Worm (Caenorhabditis elegans) whole organism, L3 larva: ENCODE measurements around the gene ver-4.

Experiments
- ama-1 ChIP-seq: fragments of 150-350 bp; optimal IDR thresholded peaks from 2 replicates; lab custom pipeline; 2018
- ceh-16 ChIP-seq: sonication (generic microtip); optimal IDR thresholded peaks from 2 replicates; lab custom pipeline; 2017; ENCODE audit warnings: missing biosample characterization, missing genetic modification characterization
- ceh-28 ChIP-seq: fragments of 150-350 bp; optimal IDR thresholded peaks from 2 replicates; lab custom pipeline; 2014; ENCODE audit warnings: missing biosample characterization, missing genetic modification reagents, missing genetic modification characterization
- ceh-82 ChIP-seq: fragments of 150-350 bp; optimal IDR thresholded peaks from 2 replicates; lab custom pipeline; 2014; ENCODE audit warnings: missing biosample characterization, missing genetic modification characterization
- ceh-9 ChIP-seq: sonication (generic microtip); optimal IDR thresholded peaks from 2 replicates; lab custom pipeline; 2018; ENCODE audit warnings: missing biosample characterization, missing genetic modification characterization
- egl-27 ChIP-seq: sonication (generic microtip); optimal IDR thresholded peaks from 4 replicates; lab custom pipeline; 2017; ENCODE audit warnings: missing biosample characterization, missing genetic modification reagents, missing genetic modification characterization
- egl-5 ChIP-seq: fragments of 150-350 bp; optimal IDR thresholded peaks from 2 replicates; lab custom pipeline; 2017; ENCODE audit warnings: missing biosample characterization, missing genetic modification reagents, missing genetic modification characterization, inconsistent platforms
- elt-1 ChIP-seq: fragments of 150-350 bp; optimal IDR thresholded peaks from 2 replicates; lab custom pipeline; 2014; ENCODE audit warnings: missing biosample characterization, missing genetic modification characterization
- elt-2 ChIP-seq: sonication (generic microtip); optimal IDR thresholded peaks from 2 replicates; lab custom pipeline; 2016; ENCODE audit warnings: missing genetic modification reagents, mild to moderate bottlenecking, missing genetic modification characterization, missing compliant biosample characterization
- elt-3 ChIP-seq, 3 experiments: fragments of 150-350 bp in 1 of 3; sonication (generic microtip) in 2 of 3; optimal IDR thresholded peaks; 2 replicates in 2 of 3; 4 replicates in 1 of 3; lab custom pipeline; 2014 to 2017; ENCODE audit warnings: missing biosample characterization in 3 of 3, missing genetic modification characterization in 3 of 3
- eor-1 ChIP-seq, 2 experiments: fragments of 150-350 bp; optimal IDR thresholded peaks; 2 replicates each; lab custom pipeline; 2014 to 2018; ENCODE audit warnings: missing biosample characterization in 2 of 2, missing genetic modification characterization in 2 of 2
- hmg-11 ChIP-seq: sonication (generic microtip); optimal IDR thresholded peaks from 2 replicates; lab custom pipeline; 2016; ENCODE audit warnings: missing genetic modification characterization, missing compliant biosample characterization
- jun-1 ChIP-seq: fragments of 150-350 bp; optimal IDR thresholded peaks from 2 replicates; lab custom pipeline; 2014; ENCODE audit warnings: missing biosample characterization, missing genetic modification reagents, missing genetic modification characterization
- lin-15B ChIP-seq: fragments of 150-350 bp; optimal IDR thresholded peaks from 2 replicates; lab custom pipeline; 2014; ENCODE audit warnings: missing biosample characterization, missing genetic modification characterization
- lin-39 ChIP-seq: fragments of 150-350 bp; optimal IDR thresholded peaks from 2 replicates; lab custom pipeline; 2018; ENCODE audit warnings: missing biosample characterization, missing genetic modification reagents, missing genetic modification characterization
- lsy-12 ChIP-seq: sonication (generic microtip); optimal IDR thresholded peaks from 2 replicates; lab custom pipeline; 2016; ENCODE audit warnings: mild to moderate bottlenecking, missing genetic modification characterization, missing compliant biosample characterization
- mml-1 ChIP-seq: fragments of 150-350 bp; sonication (generic microtip); optimal IDR thresholded peaks from 3 replicates; lab custom pipeline; 2014; ENCODE audit warnings: missing biosample characterization, missing genetic modification characterization
- nfya-1 ChIP-seq: sonication (generic microtip); optimal IDR thresholded peaks from 2 replicates; lab custom pipeline; 2017; ENCODE audit warnings: missing genetic modification characterization, mild to moderate bottlenecking, missing compliant biosample characterization, antibody characterized with exemption, moderate library complexity; ENCODE audit not compliant: insufficient read depth
- nhr-11 ChIP-seq: fragments of 150-350 bp; optimal IDR thresholded peaks from 2 replicates; lab custom pipeline; 2014; ENCODE audit warnings: missing biosample characterization, missing genetic modification characterization
- nhr-23 ChIP-seq: fragments of 150-350 bp; optimal IDR thresholded peaks from 2 replicates; lab custom pipeline; 2014; ENCODE audit warnings: missing biosample characterization, missing genetic modification reagents, missing genetic modification characterization
- nhr-25 ChIP-seq: sonication (generic microtip); optimal IDR thresholded peaks from 2 replicates; lab custom pipeline; 2017; ENCODE audit warnings: missing biosample characterization, missing genetic modification characterization
- nhr-43 ChIP-seq: sonication (generic microtip); optimal IDR thresholded peaks from 2 replicates; lab custom pipeline; 2016; ENCODE audit warnings: mild to moderate bottlenecking, missing genetic modification characterization, missing compliant biosample characterization; ENCODE audit not compliant: poor library complexity, severe bottlenecking
- pha-4 ChIP-seq: fragments of 150-350 bp; optimal IDR thresholded peaks from 2 replicates; lab custom pipeline; 2014; ENCODE audit warnings: missing biosample characterization, missing genetic modification reagents, missing genetic modification characterization
- pqm-1 ChIP-seq: fragments of 150-350 bp; optimal IDR thresholded peaks from 2 replicates; lab custom pipeline; 2017; ENCODE audit warnings: missing biosample characterization, missing genetic modification characterization, inconsistent platforms
- skn-1 ChIP-seq: fragments of 150-350 bp; optimal IDR thresholded peaks from 2 replicates; lab custom pipeline; 2014; ENCODE audit warnings: missing biosample characterization, missing genetic modification characterization
- tbx-2 ChIP-seq: sonication (generic microtip); optimal IDR thresholded peaks from 2 replicates; lab custom pipeline; 2016; ENCODE audit warnings: mild to moderate bottlenecking, missing genetic modification characterization, missing compliant biosample characterization
- zag-1 ChIP-seq: fragments of 150-350 bp; optimal IDR thresholded peaks from 2 replicates; lab custom pipeline; 2014; ENCODE audit warnings: missing biosample characterization, missing genetic modification characterization

ver-4 gene

DNA sequence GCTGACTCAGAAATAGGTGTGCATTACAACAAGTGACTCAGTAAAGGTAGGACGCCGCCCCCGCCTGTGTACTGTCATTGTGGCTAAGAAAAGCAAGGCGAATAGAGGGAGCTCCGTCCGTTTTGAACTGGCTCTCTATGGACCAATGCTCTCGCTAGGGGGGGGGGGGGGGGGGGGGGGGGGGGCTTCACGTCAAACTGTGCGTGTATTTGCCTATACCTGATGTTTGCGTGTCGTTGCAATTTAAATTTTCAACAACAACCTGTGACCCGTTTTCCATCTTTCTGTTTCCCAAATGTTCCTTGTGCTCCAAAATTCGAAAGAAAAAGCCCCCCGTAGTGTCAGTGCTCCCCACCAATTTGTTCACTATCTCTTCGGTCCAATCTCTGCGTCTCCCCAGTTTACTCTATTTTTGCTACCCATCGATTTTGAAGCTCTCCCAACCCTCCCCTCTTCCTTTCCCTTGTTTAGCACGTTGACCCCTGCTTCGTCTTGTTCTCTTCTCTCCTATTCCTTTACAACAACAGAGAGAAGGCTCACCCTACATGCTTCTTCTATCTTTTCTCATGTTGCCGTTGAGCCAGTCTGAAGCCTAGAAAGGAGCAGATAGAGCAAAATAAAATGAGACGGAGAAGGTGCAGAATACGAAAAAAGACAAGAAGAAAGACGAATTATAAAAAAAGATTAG lies 52.4 kb downstream of the ver-4 start (continued):
- no peak for TF ChIP-seq ceh-82 (tag; lab: Kevin White, UChicago)
- TF ChIP-seq nhr-11 (tag; lab: Kevin White, UChicago), result peak; percentile 1
- TF ChIP-seq nhr-23 (tag; lab: Kevin White, UChicago), result no peak

ce11 chrX:11035563-11035962 lies 53.4 kb downstream of the ver-4 start:
- TF ChIP-seq lsy-12, result no peak
- TF ChIP-seq mml-1 (tag; lab: Kevin White, UChicago), result no peak
- peak; percentile 23 for TF ChIP-seq nfya-1 (tag; lab: Kevin White, UChicago)
- no peak for TF ChIP-seq ceh-16 (tag; lab: Kevin White, UChicago)
- no peak for TF ChIP-seq ceh-9 (tag; lab: Kevin White, UChicago)
- no peak for TF ChIP-seq eor-1 (tag; optimal IDR thresholded peaks at IDR 0.05; lab: Kevin White, UChicago)
- TF ChIP-seq lin-39, result peak; percentile 40
- peak; percentile 3 for TF ChIP-seq ama-1 (lab: Kevin White, UChicago)
- no peak for TF ChIP-seq nhr-11 (tag; lab: Kevin White, UChicago)
- no peak for TF ChIP-seq elt-3 (tag; optimal IDR thresholded peaks at IDR 0.05; lab: Kevin White, UChicago)
- TF ChIP-seq egl-5 (tag; lab: Kevin White, UChicago), result peak; percentile 26
- no peak for TF ChIP-seq hmg-11 (tag; lab: Kevin White, UChicago)
- TF ChIP-seq, all 47 proteins: peak for 4

DNA sequence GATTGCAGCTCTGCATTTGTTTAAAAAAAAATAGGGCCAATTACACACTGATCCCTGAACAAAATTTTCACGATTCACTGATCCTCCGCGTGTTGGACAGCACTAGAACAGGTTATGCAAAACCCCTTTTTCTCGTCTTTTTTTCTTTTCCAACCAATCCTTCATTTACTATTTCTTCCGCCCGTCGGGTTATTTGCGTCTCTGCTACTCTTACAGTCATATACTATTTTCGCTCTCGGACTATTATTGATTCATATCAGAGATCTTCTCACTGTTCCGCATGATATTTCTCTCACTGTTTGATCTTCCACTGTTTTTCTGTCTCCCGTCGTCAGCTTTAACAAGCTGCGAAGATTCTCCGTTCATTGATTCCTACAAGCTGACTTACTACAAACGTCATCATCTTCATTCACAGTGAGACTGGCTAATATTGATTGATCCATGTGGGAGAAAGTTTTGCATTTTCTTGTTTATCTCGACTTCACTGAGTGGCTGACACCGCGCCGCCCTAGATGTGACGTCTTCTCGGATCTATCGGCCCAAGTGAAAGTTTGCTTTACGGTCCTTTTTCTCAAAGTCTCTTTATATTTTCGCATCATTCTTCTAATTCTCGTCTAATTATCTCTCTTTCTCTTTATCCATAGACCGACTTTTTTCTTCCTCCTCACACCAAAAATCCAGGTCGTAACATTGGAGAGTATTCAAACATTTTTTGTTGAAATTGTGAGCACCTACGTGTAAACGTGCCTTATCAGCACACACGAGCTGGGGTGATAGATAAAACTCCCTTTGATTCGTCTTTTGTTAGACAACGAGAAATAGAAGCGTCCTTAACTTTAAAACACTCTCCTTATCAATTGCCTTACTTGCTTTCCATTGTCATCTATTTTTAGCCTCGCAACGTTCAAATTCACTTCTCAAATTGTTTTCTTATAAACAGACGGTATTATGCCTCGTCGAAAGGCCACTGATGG lies 54.2 kb downstream of the ver-4 start:
- TF ChIP-seq pqm-1 (peak; percentile 48), ceh-28 (peak; percentile 50), zag-1 (no peak), jun-1 (tag; lab: Kevin White, UChicago) (no peak), nhr-23 (tag; lab: Kevin White, UChicago) (peak; percentile 83), pha-4 (peak; percentile 40), elt-3 (tag; optimal IDR thresholded peaks at IDR 0.05; lab: Kevin White, UChicago) (peak in 1 of 3 experiments; percentile 7), tbx-2 (tag; lab: Kevin White, UChicago) (peak; percentile 15), skn-1 (tag; lab: Kevin White, UChicago) (peak; percentile 54), ama-1 (lab: Kevin White, UChicago) (peak; percentile 61), nhr-25 (peak; percentile 19), hmg-11 (tag; lab: Kevin White, UChicago) (peak; percentile 23), elt-1 (tag; lab: Kevin White, UChicago) (no peak), elt-2 (tag; lab: Kevin White, UChicago) (peak; percentile 91), egl-27 (tag; lab: Kevin White, UChicago) (no peak), nhr-43 (tag; lab: Kevin White, UChicago) (peak; percentile 36), lin-15B (tag; lab: Kevin White, UChicago) (no peak)
